Worm (Caenorhabditis elegans) whole organism, late embryonic: ENCODE data around the gene sre-50.

Experiments
- F13H6.1 ChIP-seq: sonication (generic microtip); optimal IDR thresholded peaks from 2 replicates; lab custom pipeline; 2016; ENCODE audit warnings: missing genetic modification characterization, missing compliant biosample characterization
- T23F11.4 ChIP-seq: fragments of 200-800 bp; sonication (Bioruptor generic); optimal IDR thresholded peaks from 2 replicates; lab custom pipeline; 2018; ENCODE audit warnings: mild to moderate bottlenecking, missing genetic modification characterization, missing compliant biosample characterization
- ama-1 ChIP-seq: fragments of 150-350 bp; optimal IDR thresholded peaks from 2 replicates; lab custom pipeline; 2014
- ceh-48 ChIP-seq: sonication (generic microtip); optimal IDR thresholded peaks from 2 replicates; lab custom pipeline; 2016; ENCODE audit warnings: missing genetic modification characterization, inconsistent platforms, missing compliant biosample characterization
- ceh-6 ChIP-seq: fragments of 200-800 bp; sonication (Bioruptor generic); optimal IDR thresholded peaks from 2 replicates; lab custom pipeline; 2018; ENCODE audit warnings: mild to moderate bottlenecking, missing genetic modification characterization, missing compliant biosample characterization
- ets-4 ChIP-seq: sonication (generic microtip); optimal IDR thresholded peaks from 2 replicates; lab custom pipeline; 2016; ENCODE audit warnings: missing genetic modification characterization, missing compliant biosample characterization
- fkh-10 ChIP-seq: fragments of 150-350 bp; optimal IDR thresholded peaks from 2 replicates; lab custom pipeline; 2014; ENCODE audit warnings: missing biosample characterization, missing genetic modification reagents, missing genetic modification characterization
- gmeb-2 ChIP-seq: sonication (generic microtip); optimal IDR thresholded peaks from 2 replicates; lab custom pipeline; 2016; ENCODE audit warnings: missing genetic modification characterization, inconsistent platforms, missing compliant biosample characterization
- nhr-232 ChIP-seq: sonication (generic microtip); optimal IDR thresholded peaks from 2 replicates; lab custom pipeline; 2016; ENCODE audit warnings: missing genetic modification characterization, missing compliant biosample characterization
- rnt-1 ChIP-seq: sonication (generic microtip); optimal IDR thresholded peaks from 2 replicates; lab custom pipeline; 2016; ENCODE audit warnings: missing genetic modification characterization, missing compliant biosample characterization
- sdc-2 ChIP-seq: sonication (generic microtip); optimal IDR thresholded peaks from 2 replicates; lab custom pipeline; 2016; ENCODE audit warnings: missing genotype, missing genetic modification characterization, missing compliant biosample characterization
- unc-42 ChIP-seq: sonication (generic microtip); optimal IDR thresholded peaks from 2 replicates; lab custom pipeline; 2016; ENCODE audit warnings: missing genotype, missing genetic modification characterization, missing compliant biosample characterization
- zip-5 ChIP-seq: sonication (generic microtip); optimal IDR thresholded peaks from 2 replicates; lab custom pipeline; 2016; ENCODE audit warnings: missing genetic modification characterization, missing compliant biosample characterization

DNA sequence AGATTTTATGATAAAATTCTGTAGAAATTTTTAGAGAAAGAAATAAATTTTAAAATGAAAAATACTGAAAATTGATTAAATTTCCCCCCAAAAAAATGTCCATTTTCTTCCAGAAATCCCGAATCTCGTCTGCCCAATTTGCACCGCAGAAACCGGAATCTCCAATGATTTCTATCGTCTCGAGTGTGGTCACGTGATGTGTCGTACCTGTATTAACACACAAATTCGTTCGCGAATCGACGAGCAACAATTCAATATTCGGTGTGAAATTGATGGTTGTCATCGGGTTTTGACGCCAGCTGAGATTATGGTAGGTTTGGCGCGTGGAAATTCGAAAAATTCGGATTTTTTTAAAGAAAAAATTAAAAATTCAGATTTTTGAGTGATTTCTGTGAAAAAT lies 6.7 kb upstream of the sre-50 start:
- TF ChIP-seq zip-5 (tag; lab: Kevin White, UChicago) = no peak
- TF ChIP-seq rnt-1 (tag; lab: Kevin White, UChicago) = no peak
- no peak for TF ChIP-seq T23F11.4
- no peak for TF ChIP-seq ets-4
- no peak for TF ChIP-seq unc-42
- no peak for TF ChIP-seq F13H6.1 (tag; lab: Kevin White, UChicago)
- TF ChIP-seq nhr-232 (tag; lab: Kevin White, UChicago) = no peak
- TF ChIP-seq fkh-10 (GFP tag; lab: Kevin White, UChicago) = no peak
- TF ChIP-seq gmeb-2 = no peak
- TF ChIP-seq ceh-48 = no peak
- TF ChIP-seq sdc-2 (tag; lab: Kevin White, UChicago) = no peak
- no peak for TF ChIP-seq ama-1 (lab: Kevin White, UChicago)
- no peak for TF ChIP-seq ceh-6 (GFP tag; lab: Kevin White, UChicago)
